Fruit fly (Drosophila melanogaster): Measurements from ENCODE around the gene CG42724.

CG42724 gene

DNA sequence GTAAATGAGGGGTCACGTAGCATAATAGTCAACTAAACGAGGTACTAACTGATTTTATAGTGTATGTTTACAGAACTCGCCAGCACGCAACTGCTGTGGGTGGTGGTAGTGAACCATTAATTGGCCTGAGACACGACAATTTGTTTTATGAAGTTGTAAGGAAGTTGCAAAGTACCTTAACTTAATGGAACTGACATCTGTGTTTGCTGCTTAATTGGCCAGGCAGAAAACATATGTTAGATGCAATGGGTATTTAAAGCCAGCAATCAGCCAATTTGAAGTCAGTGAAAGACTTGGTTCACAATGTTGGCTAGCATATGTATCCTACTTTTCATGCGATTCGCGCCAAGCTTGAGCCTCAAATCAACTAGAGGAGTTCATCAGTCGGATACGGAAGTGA, 26.4 kb downstream of the CG42724 start, which contains the start of gene CG17917:
Gene CG17917 (plus strand): TSS at position 301 of the 400 bp plus-strand sequence.
- no peak for TF ChIP-seq h (optimal IDR thresholded peaks at IDR 0.05)
- no peak for TF ChIP-seq ttk (optimal IDR thresholded peaks at IDR 0.05)
- TF ChIP-seq Myc (optimal IDR thresholded peaks at IDR 0.05), result no peak
- TF ChIP-seq Sin3A (optimal IDR thresholded peaks at IDR 0.05), result no peak
- TF ChIP-seq psq (optimal IDR thresholded peaks at IDR 0.05), result no peak
- no peak for TF ChIP-seq insv (optimal IDR thresholded peaks at IDR 0.05)

DNA sequence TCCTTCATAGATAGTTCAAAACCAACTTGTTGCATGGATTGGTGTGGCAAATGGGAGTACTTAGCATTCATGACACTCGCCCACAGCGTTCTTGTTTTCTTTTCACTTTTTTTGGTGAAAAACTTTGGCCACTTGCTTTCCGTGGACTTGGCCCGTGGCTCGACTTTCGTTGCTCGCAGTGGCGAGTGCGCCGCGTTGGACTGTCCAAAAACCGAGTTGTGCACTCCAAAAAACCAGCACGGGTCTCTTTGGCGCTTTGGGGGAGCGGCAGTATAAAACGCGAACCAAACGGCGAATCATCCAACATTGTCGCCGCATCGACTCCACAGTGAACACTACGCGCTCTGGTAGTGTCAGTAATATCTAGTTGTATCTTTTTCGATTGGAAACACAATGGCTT, 28.3 kb downstream of the CG42724 start, which contains the start of gene Osi20:
Gene Osi20 (plus strand): TSS at position 301 of the 400 bp plus-strand sequence.
- TF ChIP-seq ttk (optimal IDR thresholded peaks at IDR 0.05), result no peak

dm6 chr3R:6337397-6337796, 30.7 kb downstream of the CG42724 start:
- TF ChIP-seq Myc (optimal IDR thresholded peaks at IDR 0.05) (no peak), ttk (optimal IDR thresholded peaks at IDR 0.05) (no peak), psq (optimal IDR thresholded peaks at IDR 0.05) (no peak), Sin3A (optimal IDR thresholded peaks at IDR 0.05) (no peak), h (optimal IDR thresholded peaks at IDR 0.05) (no peak), insv (optimal IDR thresholded peaks at IDR 0.05) (no peak)

dm6 chr3R:6334906-6335433, 33.1 kb downstream of the CG42724 start, which contains the start of gene Osi19:
TSS of gene Osi19 (plus strand) at chr3R:6335362.
- TF ChIP-seq psq (optimal IDR thresholded peaks at IDR 0.05) (no peak), insv (optimal IDR thresholded peaks at IDR 0.05) (no peak), Sin3A (optimal IDR thresholded peaks at IDR 0.05) (no peak), h (optimal IDR thresholded peaks at IDR 0.05) (no peak), Myc (optimal IDR thresholded peaks at IDR 0.05) (no peak), ttk (optimal IDR thresholded peaks at IDR 0.05) (no peak)

DNA sequence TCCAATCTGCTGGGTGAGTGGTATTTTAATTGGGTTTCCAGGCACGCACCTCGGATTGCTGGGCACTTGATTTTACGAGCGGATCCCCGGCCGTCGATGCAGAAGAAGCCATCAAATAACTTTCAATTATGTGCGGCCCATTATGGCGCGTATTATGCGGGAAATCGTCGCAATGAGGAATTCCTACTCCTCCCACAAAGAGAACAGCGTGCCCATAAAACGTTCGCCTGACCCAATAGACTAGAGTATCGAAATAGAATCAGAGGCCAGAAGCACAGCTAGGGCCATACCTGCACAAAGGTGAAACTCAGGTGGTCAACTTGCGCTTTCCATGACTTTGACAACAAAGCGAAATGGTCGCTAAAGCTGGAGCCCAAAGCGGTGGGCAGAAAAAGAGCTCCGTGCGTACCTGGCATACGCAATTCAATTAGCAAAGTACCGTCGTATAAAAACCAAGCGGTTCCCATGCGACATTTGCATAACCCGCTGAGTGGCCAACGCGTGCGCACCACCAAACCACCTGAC, 38.3 kb downstream of the CG42724 start, which contains the start of gene Osi18:
Gene Osi18 (plus strand): TSS at position 475 of the 525 bp plus-strand sequence.
- TF ChIP-seq psq (optimal IDR thresholded peaks at IDR 0.05), result no peak
- no peak for TF ChIP-seq insv (optimal IDR thresholded peaks at IDR 0.05)
- TF ChIP-seq Sin3A (optimal IDR thresholded peaks at IDR 0.05), result no peak
- no peak for TF ChIP-seq ttk (optimal IDR thresholded peaks at IDR 0.05)
- no peak for TF ChIP-seq Myc (optimal IDR thresholded peaks at IDR 0.05)
- no peak for TF ChIP-seq h (optimal IDR thresholded peaks at IDR 0.05)

dm6 chr3R:6315078-6315477, 53.0 kb downstream of the CG42724 start:
- TF ChIP-seq psq (optimal IDR thresholded peaks at IDR 0.05) (no peak), ttk (optimal IDR thresholded peaks at IDR 0.05) (no peak), insv (optimal IDR thresholded peaks at IDR 0.05) (no peak), h (optimal IDR thresholded peaks at IDR 0.05) (no peak), Myc (optimal IDR thresholded peaks at IDR 0.05) (no peak), Sin3A (optimal IDR thresholded peaks at IDR 0.05) (no peak)

All from Kc167 (cell line).